Fruit fly (Drosophila melanogaster): ENCODE data around the gene CG11779.

CG11779 gene

dm6 chr3R:19108126-19108525, 51.6 kb downstream of the CG11779 start:
- no peak for TF ChIP-seq CTCF (optimal IDR thresholded peaks at IDR 0.05)
- no peak for TF ChIP-seq CG8478 (optimal IDR thresholded peaks at IDR 0.05)

- TF ChIP-seq CTCF (optimal IDR thresholded peaks at IDR 0.05) (no peak), CG8478 (optimal IDR thresholded peaks at IDR 0.05) (no peak)
Observed at dm6 chr3R:19107058-19107457, 52.6 kb downstream of the CG11779 start.

DNA sequence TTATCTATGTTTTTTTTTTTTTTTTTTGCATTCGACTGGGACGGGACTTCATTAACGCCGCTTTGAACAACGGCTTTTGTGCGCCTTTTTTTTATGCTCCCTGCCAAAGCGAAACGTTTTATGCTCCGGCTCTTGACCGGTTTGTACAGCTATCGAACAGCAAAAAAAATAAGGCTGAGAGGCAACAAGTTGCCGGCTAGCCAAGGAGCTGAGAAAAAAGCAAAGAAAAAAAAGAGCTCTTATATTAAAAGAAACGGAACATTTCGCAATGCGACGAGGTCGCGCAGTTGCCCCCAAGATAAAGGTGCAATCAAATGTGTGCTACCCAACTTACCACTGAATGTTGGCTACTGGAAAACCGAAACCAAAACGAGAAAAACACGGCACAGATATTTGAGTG, 53.2 kb downstream of the CG11779 start:
- TF ChIP-seq CG8478 (optimal IDR thresholded peaks at IDR 0.05): no peak
- no peak for TF ChIP-seq CTCF (optimal IDR thresholded peaks at IDR 0.05)

dm6 chr3R:19105821-19106220, 53.9 kb downstream of the CG11779 start:
- no peak for TF ChIP-seq CG8478 (optimal IDR thresholded peaks at IDR 0.05)
- TF ChIP-seq CTCF (optimal IDR thresholded peaks at IDR 0.05): no peak

dm6 chr3R:19104123-19104522, 55.6 kb downstream of the CG11779 start:
- no peak for TF ChIP-seq CG8478 (optimal IDR thresholded peaks at IDR 0.05)
- TF ChIP-seq CTCF (optimal IDR thresholded peaks at IDR 0.05): no peak
